Fruit fly (Drosophila melanogaster): ENCODE results near the gene CG12003.

The CG12003 gene

DNA sequence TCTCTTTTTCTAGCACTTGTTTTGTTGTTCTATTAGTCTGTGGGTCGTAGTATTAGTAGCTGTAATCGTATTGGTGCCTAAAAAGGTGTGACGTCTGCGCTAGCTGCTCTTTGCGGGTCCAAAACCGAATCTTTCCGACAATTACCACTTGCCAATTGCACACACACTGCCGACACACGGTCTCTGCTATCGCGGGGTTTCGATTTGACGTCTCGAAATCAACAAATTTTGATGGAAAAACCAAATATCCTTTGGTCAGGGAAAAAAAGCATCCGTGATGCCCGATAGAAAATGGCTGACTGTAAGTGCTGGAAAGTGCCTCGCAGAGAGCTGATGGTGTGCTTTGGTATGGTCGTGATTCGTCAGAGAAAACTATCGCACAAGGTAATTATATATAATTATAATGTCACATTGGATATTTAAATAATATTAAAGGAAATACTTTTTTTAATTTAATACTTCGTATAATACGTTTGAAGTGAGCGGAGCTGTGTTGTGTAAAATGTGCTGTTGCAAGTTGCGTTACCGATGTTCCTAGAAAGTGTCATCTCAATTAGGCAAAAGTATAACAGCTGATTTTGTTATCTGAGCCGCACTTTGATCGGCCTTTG lies 6.9 kb upstream of the CG12003 start, which contains the start of the genes Pex10 and CG12099 (continued):
- TF ChIP-seq zfh1 (GFP tag; IDR thresholded peaks at IDR 0.05) (peak; percentile 88), B-H1 (GFP tag; IDR thresholded peaks at IDR 0.05) (peak; percentile 84), CG12155 (GFP tag; optimal IDR thresholded peaks at IDR 0.05) (peak; percentile 88), CG18476 (GFP tag; optimal IDR thresholded peaks at IDR 0.05) (peak; percentile 84), CG17385 (GFP tag; optimal IDR thresholded peaks at IDR 0.05) (peak; percentile 76), CG11456 (GFP tag; IDR thresholded peaks at IDR 0.05) (peak; percentile 93), lola (GFP tag; optimal IDR thresholded peaks at IDR 0.05) (peak in 1 of 3 experiments; percentile 89), CG4360 (GFP tag; IDR thresholded peaks at IDR 0.05) (no peak), ERR (GFP tag; optimal IDR thresholded peaks at IDR 0.05) (peak; percentile 46), kah (GFP tag; optimal IDR thresholded peaks at IDR 0.05) (peak; percentile 41), Stat92E (GFP tag; optimal IDR thresholded peaks at IDR 0.05) (peak in 1 of 3 experiments; percentile 56), Spps (tag; optimal IDR thresholded peaks at IDR 0.05) (peak; percentile 44), Jarid2 (GFP tag; optimal IDR thresholded peaks at IDR 0.05) (peak; percentile 61), CG31365 (tag; optimal IDR thresholded peaks at IDR 0.05) (no peak), sqz (GFP tag; optimal IDR thresholded peaks at IDR 0.05) (no peak), cas (GFP tag; IDR thresholded peaks at IDR 0.05) (peak; percentile 86), tna (GFP tag; IDR thresholded peaks at IDR 0.05; ENCODE audit: partially characterized antibody) (peak; percentile 79), CG13296 (GFP tag; optimal IDR thresholded peaks at IDR 0.05) (peak; percentile 80), dmrt99B (tag; optimal IDR thresholded peaks at IDR 0.05) (no peak), Nf-YC (tag; optimal IDR thresholded peaks at IDR 0.05) (peak; percentile 86), CG13287 (GFP tag; IDR thresholded peaks at IDR 0.05; ENCODE audit: partially characterized antibody) (peak; percentile 95), CG15011 (GFP tag; optimal IDR thresholded peaks at IDR 0.05) (no peak), Atf-2 (GFP tag; optimal IDR thresholded peaks at IDR 0.05) (no peak), lilli (GFP tag; optimal IDR thresholded peaks at IDR 0.05) (peak; percentile 88), hkb (optimal IDR thresholded peaks at IDR 0.05) (peak; percentile 68), hkb (GFP tag; IDR thresholded peaks at IDR 0.05) (peak; percentile 87), Bgb (GFP tag; IDR thresholded peaks at IDR 0.05; ENCODE audit: partially characterized antibody) (peak; percentile 89), CG10274 (GFP tag; optimal IDR thresholded peaks at IDR 0.05) (peak; percentile 63), CG2202 (tag; optimal IDR thresholded peaks at IDR 0.05) (peak; percentile 69), bowl (GFP tag; IDR thresholded peaks at IDR 0.05) (peak; percentile 64; the same call in 1 of the 2 replicates), fru (optimal IDR thresholded peaks at IDR 0.05) (no peak), Xbp1 (GFP tag; optimal IDR thresholded peaks at IDR 0.05) (peak; percentile 94), CG11398 (GFP tag; optimal IDR thresholded peaks at IDR 0.05) (no peak), Adf1 (GFP tag; IDR thresholded peaks at IDR 0.05) (peak; percentile 75), h (optimal IDR thresholded peaks at IDR 0.05) (no peak), Neu2 (GFP tag; optimal IDR thresholded peaks at IDR 0.05; ENCODE audit: borderline replicate concordance) (no peak), CG7372 (GFP tag; IDR thresholded peaks at IDR 0.05) (peak; percentile 91), sna (GFP tag; IDR thresholded peaks at IDR 0.05; ENCODE audit: partially characterized antibody) (peak; percentile 95), Six4 (GFP tag; optimal IDR thresholded peaks at IDR 0.05) (peak; percentile 87), pb (GFP tag; optimal IDR thresholded peaks at IDR 0.05) (no peak), CG34422 (GFP tag; IDR thresholded peaks at IDR 0.05) (peak; percentile 95), Atf3 (GFP tag; optimal IDR thresholded peaks at IDR 0.05) (peak; percentile 65), CG8281 (tag; optimal IDR thresholded peaks at IDR 0.05) (no peak), az2 (GFP tag; optimal IDR thresholded peaks at IDR 0.05) (peak; percentile 88), zen2 (GFP tag; IDR thresholded peaks at IDR 0.05; ENCODE audit: partially characterized antibody) (peak; percentile 67; the same call in 1 of the 3 replicates), Ada2b (GFP tag; IDR thresholded peaks at IDR 0.05) (peak; percentile 87), br (optimal IDR thresholded peaks at IDR 0.05) (no peak), sc (optimal IDR thresholded peaks at IDR 0.05) (no peak), sc (GFP tag; optimal IDR thresholded peaks at IDR 0.05) (no peak), nerfin-1 (tag; optimal IDR thresholded peaks at IDR 0.05) (peak; percentile 82), CG1529 (GFP tag; optimal IDR thresholded peaks at IDR 0.05) (peak; percentile 51)

Data from whole organism, embryonic.